Fruit fly (Drosophila melanogaster): ENCODE measurements around the gene CG12499.
A peak's percentile ranks its signal among the peaks of the same experiment; 100 is the strongest.

CG12499 gene

DNA sequence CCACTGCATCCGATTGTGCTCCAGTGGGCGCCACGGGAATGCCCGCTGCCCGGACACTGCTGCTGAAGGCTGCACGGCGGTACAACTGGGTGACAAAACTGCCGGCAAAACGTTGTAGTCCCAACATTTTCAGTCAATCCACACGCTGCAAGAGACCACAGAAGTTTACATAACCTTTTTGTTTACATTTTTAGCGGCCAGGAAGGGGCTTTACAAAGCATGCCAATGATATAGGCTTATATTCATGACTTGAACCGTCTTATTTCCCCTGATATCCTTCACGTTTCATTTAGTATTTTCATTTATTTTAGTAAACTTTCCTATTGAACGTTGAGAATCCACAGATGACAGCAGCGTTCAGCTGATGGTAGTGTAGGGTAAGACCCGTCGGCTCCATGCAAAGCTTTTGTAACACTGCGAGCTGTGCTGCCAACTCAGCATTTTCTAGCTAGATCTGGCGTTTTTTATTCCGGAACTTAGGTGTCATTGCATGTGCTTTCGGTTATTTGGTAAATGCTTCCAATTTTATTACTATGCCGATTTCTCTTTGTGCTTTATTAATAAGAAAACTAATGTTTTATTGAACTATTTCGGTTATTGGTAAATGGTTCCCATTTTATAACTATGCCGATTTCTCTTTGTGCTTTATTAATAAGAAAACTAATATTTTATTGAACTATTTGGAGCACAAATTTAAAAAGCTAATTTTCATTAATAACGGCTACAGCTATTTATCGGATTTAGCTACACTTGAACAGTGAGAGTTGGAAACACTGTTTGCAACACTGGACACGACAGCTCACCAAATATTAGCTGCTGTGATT, 35.6 kb downstream of the CG12499 start, which contains the start of the genes CG13850 and lqfR (continued):
- no peak for TF ChIP-seq CG1621 (tag; optimal IDR thresholded peaks at IDR 0.05)
- TF ChIP-seq CG7368 (GFP tag; optimal IDR thresholded peaks at IDR 0.05), result no peak
- peak; percentile 80 for TF ChIP-seq topi (GFP tag; optimal IDR thresholded peaks at IDR 0.05)
- peak; percentile 46 for TF ChIP-seq CG9139 (GFP tag; optimal IDR thresholded peaks at IDR 0.05)
- TF ChIP-seq CG6163 (GFP tag; IDR thresholded peaks at IDR 0.05), result peak; percentile 61; the same call in 1 of the 3 replicates
- peak; percentile 81 for TF ChIP-seq lz (GFP tag; optimal IDR thresholded peaks at IDR 0.05)
- TF ChIP-seq Hr39 (GFP tag; optimal IDR thresholded peaks at IDR 0.05), result peak; percentile 80
- no peak for TF ChIP-seq dac (GFP tag; optimal IDR thresholded peaks at IDR 0.05)
- peak; percentile 70 for TF ChIP-seq Sox15 (GFP tag; optimal IDR thresholded peaks at IDR 0.05)
- no peak for TF ChIP-seq CG6854 (GFP tag; optimal IDR thresholded peaks at IDR 0.05)

DNA sequence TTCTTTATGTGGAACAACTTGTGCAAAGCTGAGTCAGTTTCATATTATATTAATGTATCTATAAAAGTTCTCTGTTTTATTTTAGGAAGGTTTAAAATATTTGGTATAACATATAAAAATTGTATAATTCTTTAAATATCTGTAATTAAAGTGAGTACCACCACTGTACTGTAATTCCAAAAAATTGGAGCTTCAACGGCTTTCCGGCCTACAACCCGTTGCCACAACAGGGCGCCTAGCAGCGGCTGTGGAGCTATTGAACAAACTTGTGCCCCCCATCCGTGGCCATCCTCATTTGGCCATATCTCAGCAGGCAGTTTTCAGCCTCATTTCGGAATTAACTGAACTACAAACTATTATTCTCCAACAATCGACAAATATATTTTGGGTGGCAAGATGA, 40.7 kb downstream of the CG12499 start, which contains the start of gene CG13855:
Gene CG13855 (plus strand): TSS at position 301 of the 400 bp plus-strand sequence.
- no peak for TF ChIP-seq Ets96B (tag; optimal IDR thresholded peaks at IDR 0.05)
- TF ChIP-seq spab (GFP tag; optimal IDR thresholded peaks at IDR 0.05), result no peak
- TF ChIP-seq CG1621 (tag; optimal IDR thresholded peaks at IDR 0.05), result no peak
- no peak for TF ChIP-seq fkh (GFP tag; optimal IDR thresholded peaks at IDR 0.05)
- TF ChIP-seq CG10669 (GFP tag; optimal IDR thresholded peaks at IDR 0.05), result no peak
- TF ChIP-seq fd59A (GFP tag; optimal IDR thresholded peaks at IDR 0.05), result no peak
- TF ChIP-seq Eip93F (GFP tag; optimal IDR thresholded peaks at IDR 0.05), result no peak
- no peak for TF ChIP-seq CG6808 (GFP tag; optimal IDR thresholded peaks at IDR 0.05)
- no peak for TF ChIP-seq CG8632 (GFP tag; optimal IDR thresholded peaks at IDR 0.05)
- TF ChIP-seq CG6276 (GFP tag; optimal IDR thresholded peaks at IDR 0.05), result no peak

DNA sequence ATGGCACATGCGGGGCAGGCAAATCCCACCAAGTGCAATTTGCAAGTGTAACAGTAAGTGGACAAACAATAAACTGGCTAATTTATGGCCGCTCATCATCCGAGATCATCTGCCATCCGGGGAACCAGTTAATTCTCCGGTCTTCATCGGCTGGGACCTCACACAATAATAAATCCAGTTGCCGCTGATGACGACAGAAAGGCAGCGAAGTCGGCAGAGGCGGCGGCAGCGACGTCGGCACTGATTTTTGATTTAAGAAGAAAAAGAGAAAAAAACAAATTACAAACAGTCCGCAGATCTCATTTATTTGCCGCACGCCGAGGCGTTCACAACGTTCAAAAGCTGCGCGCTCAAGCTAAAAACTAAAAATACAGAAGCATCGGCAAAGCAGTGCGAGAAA, 44.0 kb downstream of the CG12499 start, which contains the start of gene CG13856:
Gene CG13856 (plus strand): TSS at position 301 of the 400 bp plus-strand sequence.
- no peak for TF ChIP-seq CG3032 (tag; optimal IDR thresholded peaks at IDR 0.05)

DNA sequence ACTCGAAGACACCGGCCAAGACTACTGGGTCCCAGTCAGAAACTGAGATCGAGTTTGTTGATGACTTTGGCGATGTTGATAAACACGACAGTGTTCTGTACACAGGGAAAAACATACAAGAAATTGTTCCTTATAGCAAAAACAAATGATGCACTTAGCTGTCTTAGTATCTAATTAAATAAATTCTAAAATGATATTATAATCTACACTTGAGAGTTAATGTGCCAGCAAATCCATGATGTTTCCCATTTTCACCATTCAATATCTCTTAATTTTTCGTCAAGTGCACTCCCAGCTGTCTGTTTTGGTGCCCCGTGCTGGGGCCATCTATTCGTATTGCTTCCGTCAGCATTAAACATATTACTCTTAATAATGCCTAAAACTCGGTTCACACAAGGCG, 46.1 kb downstream of the CG12499 start:
- TF ChIP-seq achi (GFP tag; optimal IDR thresholded peaks at IDR 0.05) (peak; percentile 44), spab (GFP tag; optimal IDR thresholded peaks at IDR 0.05) (no peak), dsx (GFP tag; optimal IDR thresholded peaks at IDR 0.05; ENCODE audit: poor library complexity, severe bottlenecking) (peak; percentile 5), Eip93F (GFP tag; optimal IDR thresholded peaks at IDR 0.05) (no peak), Lpt (GFP tag; optimal IDR thresholded peaks at IDR 0.05) (peak; percentile 42), CG10669 (GFP tag; optimal IDR thresholded peaks at IDR 0.05) (no peak), Eip75B (GFP tag; optimal IDR thresholded peaks at IDR 0.05) (no peak), CG11902 (GFP tag; optimal IDR thresholded peaks at IDR 0.05) (no peak), CG6792 (GFP tag; optimal IDR thresholded peaks at IDR 0.05) (no peak), Sox102F (GFP tag; optimal IDR thresholded peaks at IDR 0.05) (no peak), lz (GFP tag; optimal IDR thresholded peaks at IDR 0.05) (no peak), Eip78C (GFP tag) (no peak), CG4318 (GFP tag; optimal IDR thresholded peaks at IDR 0.05) (peak; percentile 53), Hr39 (GFP tag; optimal IDR thresholded peaks at IDR 0.05) (no peak), CG8319 (GFP tag; optimal IDR thresholded peaks at IDR 0.05) (peak; percentile 1), CG8632 (GFP tag; optimal IDR thresholded peaks at IDR 0.05) (no peak), CG11762 (GFP tag; optimal IDR thresholded peaks at IDR 0.05; ENCODE audit: insufficient read depth) (peak; percentile 7), Ets21C (GFP tag; optimal IDR thresholded peaks at IDR 0.05) (no peak), cyc (GFP tag; optimal IDR thresholded peaks at IDR 0.05) (no peak), OdsH (GFP tag; optimal IDR thresholded peaks at IDR 0.05) (no peak), CG1621 (tag; optimal IDR thresholded peaks at IDR 0.05) (no peak), acj6 (GFP tag; optimal IDR thresholded peaks at IDR 0.05) (peak; percentile 48), CG6276 (GFP tag; optimal IDR thresholded peaks at IDR 0.05) (no peak), Met (GFP tag; optimal IDR thresholded peaks at IDR 0.05) (no peak), Sox15 (GFP tag; optimal IDR thresholded peaks at IDR 0.05) (no peak), topi (GFP tag; optimal IDR thresholded peaks at IDR 0.05) (no peak), CG3032 (tag; optimal IDR thresholded peaks at IDR 0.05) (peak; percentile 50), vri (GFP tag; optimal IDR thresholded peaks at IDR 0.05) (no peak), eg (GFP tag; IDR thresholded peaks at IDR 0.05) (peak; percentile 72), Ets96B (tag; optimal IDR thresholded peaks at IDR 0.05) (peak; percentile 38), CG10631 (GFP tag; optimal IDR thresholded peaks at IDR 0.05) (peak; percentile 47), fkh (GFP tag; optimal IDR thresholded peaks at IDR 0.05) (no peak), CG6854 (GFP tag; optimal IDR thresholded peaks at IDR 0.05) (no peak), svp (GFP tag) (no peak), net (GFP tag; optimal IDR thresholded peaks at IDR 0.05) (no peak), Sox14 (GFP tag; optimal IDR thresholded peaks at IDR 0.05) (no peak)
